Fruit fly (Drosophila melanogaster): ENCODE results near the gene P5CDh2.

- peak; percentile 90 for TF ChIP-seq CG8159 (tag; optimal IDR thresholded peaks at IDR 0.05)
- peak; percentile 82 for TF ChIP-seq CG34367 (tag; optimal IDR thresholded peaks at IDR 0.05)
- peak; percentile 19 for TF ChIP-seq Pif1A (GFP tag; optimal IDR thresholded peaks at IDR 0.05)
- TF ChIP-seq CG4496 (GFP tag; IDR thresholded peaks at IDR 0.05): no peak
- TF ChIP-seq D1 (tag; optimal IDR thresholded peaks at IDR 0.05): peak; percentile 90
- TF ChIP-seq CG9948 (tag; optimal IDR thresholded peaks at IDR 0.05): peak; percentile 90
- peak; percentile 85 for TF ChIP-seq CG17806 (tag; optimal IDR thresholded peaks at IDR 0.05)
- no peak for TF ChIP-seq Ets98B (GFP tag; IDR thresholded peaks at IDR 0.05)
- no peak for TF ChIP-seq rn (GFP tag; IDR thresholded peaks at IDR 0.05)
- TF ChIP-seq CG14655 (GFP tag; optimal IDR thresholded peaks at IDR 0.05): peak; percentile 87
Observed at dm6 chr3R:21839636-21840035, 38.1 kb upstream of the P5CDh2 start.
